Fruit fly (Drosophila melanogaster) whole organism, pupa: ENCODE data around the gene NT1.

Experiments used
- CG12605 ChIP-seq: fragments of 200-800 bp; sonication (Bioruptor generic); IDR thresholded peaks from 2 replicates; pipeline ENCODE4 v1.3.6; 2022; ENCODE audit warnings: missing biosample characterization, missing genetic modification characterization
- CG15710 ChIP-seq: fragments of 200-800 bp; sonication (Bioruptor generic); optimal IDR thresholded peaks from 2 replicates; lab custom pipeline; 2018; ENCODE audit warnings: missing biosample characterization, mild to moderate bottlenecking, missing genetic modification characterization, moderate library complexity
- CG32121 ChIP-seq: fragments of 200-800 bp; sonication (Bioruptor generic); IDR thresholded peaks from 2 replicates; pipeline ENCODE4 v1.3.6; 2022; ENCODE audit warnings: missing biosample characterization, missing genetic modification characterization
- CG4496 ChIP-seq: fragments of 200-800 bp; sonication (Bioruptor generic); IDR thresholded peaks from 3 replicates; pipeline ENCODE4 v1.3.6; 2022; ENCODE audit warnings: missing biosample characterization, missing genetic modification characterization
- CG8159 ChIP-seq: fragments of 200-800 bp; sonication (Bioruptor generic); optimal IDR thresholded peaks from 3 replicates; lab custom pipeline; 2018; ENCODE audit warnings: missing biosample characterization, mild to moderate bottlenecking, missing genetic modification characterization, moderate library complexity
- EcR ChIP-seq: fragments of 200-800 bp; sonication (Bioruptor generic); optimal IDR thresholded peaks from 3 replicates; lab custom pipeline; 2019; ENCODE audit warnings: missing biosample characterization, missing genetic modification characterization, mild to moderate bottlenecking, moderate library complexity, missing genetic modification reagents
- Pif1B ChIP-seq: fragments of 200-800 bp; sonication (Bioruptor generic); optimal IDR thresholded peaks from 3 replicates; lab custom pipeline; 2016; ENCODE audit warnings: missing biosample characterization, missing genetic modification characterization
- Snoo ChIP-seq: fragments of 200-800 bp; sonication (Bioruptor generic); optimal IDR thresholded peaks from 3 replicates; lab custom pipeline; 2017; ENCODE audit warnings: missing biosample characterization, mild to moderate bottlenecking, missing genetic modification characterization, inconsistent platforms
- gl ChIP-seq: fragments of 200-800 bp; sonication (Bioruptor generic); optimal IDR thresholded peaks from 2 replicates; lab custom pipeline; 2018; ENCODE audit warnings: missing biosample characterization, mild to moderate bottlenecking, missing genetic modification characterization

dm6 chr3L:4472768-4473167, 35.5 kb downstream of the NT1 start, which contains the start of gene CG11349:
- TF ChIP-seq Snoo (no peak), CG15710 (tag; lab: Kevin White, UChicago) (no peak), CG32121 (no peak), Pif1B (GFP tag; lab: Kevin White, UChicago) (no peak), CG4496 (no peak), CG8159 (no peak), gl (tag; lab: Kevin White, UChicago) (no peak), EcR (GFP tag; lab: Kevin White, UChicago) (no peak), CG12605 (no peak)
